Worm (Caenorhabditis elegans): ENCODE data around the gene kvs-5.

ce11 chrIV:730937-731336, 5.6 kb upstream of the kvs-5 start, which contains the start of gene srt-24:
- TF ChIP-seq nhr-47 (tag; optimal IDR thresholded peaks at IDR 0.05) (no peak), alr-1 (tag; optimal IDR thresholded peaks at IDR 0.05; ENCODE audit: borderline replicate concordance) (no peak), nhr-76 (tag; optimal IDR thresholded peaks at IDR 0.05) (no peak), mep-1 (tag; optimal IDR thresholded peaks at IDR 0.05) (no peak), zag-1 (tag; optimal IDR thresholded peaks at IDR 0.05) (no peak), skn-1 (tag; optimal IDR thresholded peaks at IDR 0.05) (no peak), nhr-71 (tag; optimal IDR thresholded peaks at IDR 0.05) (no peak), aly-2 (tag; optimal IDR thresholded peaks at IDR 0.05) (no peak), hpl-2 (GFP tag; optimal IDR thresholded peaks at IDR 0.05) (no peak), lin-15B (tag; optimal IDR thresholded peaks at IDR 0.05) (no peak), ceh-90 (tag; optimal IDR thresholded peaks at IDR 0.05) (no peak), jun-1 (tag; optimal IDR thresholded peaks at IDR 0.05) (no peak), dpl-1 (GFP tag; optimal IDR thresholded peaks at IDR 0.05) (no peak), zip-4 (GFP tag; optimal IDR thresholded peaks at IDR 0.05) (no peak)
